Fruit fly (Drosophila melanogaster) whole organism, prepupa: ENCODE measurements around the gene Ugt304A1.

Experiments
- CG3919 ChIP-seq: fragments of 200-800 bp; sonication (Bioruptor generic); optimal IDR thresholded peaks from 3 replicates; lab custom pipeline; 2016; ENCODE audit warnings: missing biosample characterization, missing genetic modification characterization
- lz ChIP-seq: fragments of 200-800 bp; sonication (Bioruptor generic); optimal IDR thresholded peaks from 3 replicates; lab custom pipeline; 2016; ENCODE audit warnings: missing biosample characterization, missing genetic modification characterization

- TF ChIP-seq lz (GFP tag; lab: Kevin White, UChicago) (no peak), CG3919 (GFP tag; lab: Kevin White, UChicago) (no peak)
These were observed 30.1 kb downstream of the Ugt304A1 start, which contains the start of gene CheA86a for dm6 chr3R:11145135-11145534.
